Worm (Caenorhabditis elegans): ENCODE measurements around the gene unc-64.
"Not testable (repeated sequence)": the region's sequence is repeated elsewhere in the genome, so short reads cannot be mapped to it uniquely, and the experiment has no call there.

The unc-64 gene

ce11 chrIII:13296289-13296874 lies 19.3 kb downstream of the unc-64 start, which contains the start of gene npp-18 (continued):
- TF ChIP-seq cebp-1 (GFP tag; IDR thresholded peaks at IDR 0.05), result peak; percentile 55; the same call in 1 of the 2 replicates
- TF ChIP-seq cebp-1 (tag; optimal IDR thresholded peaks at IDR 0.05), result not testable (repeated sequence)
- TF ChIP-seq D2030.7 (GFP tag; IDR thresholded peaks at IDR 0.05), result peak; percentile 44
- TF ChIP-seq ceh-100 (GFP tag; IDR thresholded peaks at IDR 0.05), result peak; percentile 78
- peak; percentile 70 for TF ChIP-seq ekl-4 (GFP tag; IDR thresholded peaks at IDR 0.05)

ce11 chrIII:13298722-13299431 lies 21.8 kb downstream of the unc-64 start, which contains the start of gene pgm-2:
TSS of gene pgm-2 (plus strand) at chrIII:13299378.
- TF ChIP-seq mes-4 (tag; optimal IDR thresholded peaks at IDR 0.05) (no peak), snpc-1.3 (tag; optimal IDR thresholded peaks at IDR 0.05; ENCODE audit: insufficient read depth) (peak; percentile 7), tlf-1 (GFP tag; optimal IDR thresholded peaks at IDR 0.05) (peak; percentile 37), repo-1 (tag; optimal IDR thresholded peaks at IDR 0.05) (peak; percentile 58), ama-1 (optimal IDR thresholded peaks at IDR 0.05) (no peak), ama-1 (GFP tag; optimal IDR thresholded peaks at IDR 0.05) (no peak), snpc-3.4 (tag; optimal IDR thresholded peaks at IDR 0.05) (no peak), cebp-1 (GFP tag; IDR thresholded peaks at IDR 0.05) (no peak), cebp-1 (tag; optimal IDR thresholded peaks at IDR 0.05) (peak; percentile 5), dpff-1 (tag; optimal IDR thresholded peaks at IDR 0.05) (peak; percentile 39), hlh-26 (GFP tag; conservative IDR thresholded peaks at IDR 0.05) (no peak), nfya-2 (GFP tag; IDR thresholded peaks at IDR 0.05) (0 out of 2 replicates have a peak, but pooled peaks have one; percentile 15), nhr-80 (tag; optimal IDR thresholded peaks at IDR 0.05) (peak; percentile 45), him-1 (tag; optimal IDR thresholded peaks at IDR 0.05) (no peak), F10E7.11 (tag; optimal IDR thresholded peaks at IDR 0.05) (no peak), nfyb-1 (GFP tag; IDR thresholded peaks at IDR 0.05) (0 out of 2 replicates have a peak, but pooled peaks have one; percentile 6), B0336.3 (GFP tag; IDR thresholded peaks at IDR 0.05) (no peak), madf-6 (GFP tag; IDR thresholded peaks at IDR 0.05) (no peak)

- peak; percentile 69 for TF ChIP-seq zfh-2 (GFP tag; conservative IDR thresholded peaks at IDR 0.05)
- TF ChIP-seq nhr-179 (tag; optimal IDR thresholded peaks at IDR 0.05), result no peak
- TF ChIP-seq K11D2.4 (GFP tag; IDR thresholded peaks at IDR 0.05), result no peak
- TF ChIP-seq atf-7 (tag; optimal IDR thresholded peaks at IDR 0.05), result no peak
These were observed 24.9 kb downstream of the unc-64 start for ce11 chrIII:13301983-13302382.

- peak; percentile 12; the same call in 1 of the 2 replicates for TF ChIP-seq madf-6 (GFP tag; IDR thresholded peaks at IDR 0.05)
- TF ChIP-seq snpc-4 (GFP tag; optimal IDR thresholded peaks at IDR 0.05), result no peak
- no peak for TF ChIP-seq snpc-4 (tag; optimal IDR thresholded peaks at IDR 0.05)
- TF ChIP-seq tlf-1 (GFP tag; optimal IDR thresholded peaks at IDR 0.05), result peak; percentile 49
- 0 out of 2 replicates have a peak, but pooled peaks have one; percentile 43 for TF ChIP-seq D2030.7 (GFP tag; IDR thresholded peaks at IDR 0.05)
- no peak for TF ChIP-seq ama-1 (optimal IDR thresholded peaks at IDR 0.05)
- TF ChIP-seq ama-1 (GFP tag; optimal IDR thresholded peaks at IDR 0.05), result peak in 1 of 2 experiments; percentile 51
- TF ChIP-seq hmg-1.2 (GFP tag; IDR thresholded peaks at IDR 0.05), result 0 out of 2 replicates have a peak, but pooled peaks have one; percentile 4
- TF ChIP-seq Y53G8AR.9 (GFP tag; conservative IDR thresholded peaks at IDR 0.05), result peak; percentile 67
- TF ChIP-seq dpl-1 (GFP tag; optimal IDR thresholded peaks at IDR 0.05), result no peak
- TF ChIP-seq pha-4 (tag; optimal IDR thresholded peaks at IDR 0.05), result no peak
- no peak for TF ChIP-seq madf-8 (GFP tag; conservative IDR thresholded peaks at IDR 0.05)
- peak; percentile 14 for TF ChIP-seq him-1 (tag; optimal IDR thresholded peaks at IDR 0.05)
- TF ChIP-seq cebp-1 (GFP tag; IDR thresholded peaks at IDR 0.05), result no peak
- peak; percentile 6 for TF ChIP-seq cebp-1 (tag; optimal IDR thresholded peaks at IDR 0.05)
- TF ChIP-seq efl-1 (GFP tag; optimal IDR thresholded peaks at IDR 0.05), result peak; percentile 7
- TF ChIP-seq ztf-25 (GFP tag; IDR thresholded peaks at IDR 0.05), result 0 out of 2 replicates have a peak, but pooled peaks have one; percentile 23
- no peak for TF ChIP-seq ztf-28 (GFP tag; IDR thresholded peaks at IDR 0.05)
- TF ChIP-seq Y67H2A.10 (GFP tag; conservative IDR thresholded peaks at IDR 0.05), result no peak
- peak; percentile 75; the same call in 1 of the 2 replicates for TF ChIP-seq Y79H2A.3 (GFP tag; conservative IDR thresholded peaks at IDR 0.05)
- peak; percentile 2 for TF ChIP-seq lsl-1 (GFP tag; optimal IDR thresholded peaks at IDR 0.05)
- TF ChIP-seq snpc-1.3 (tag; optimal IDR thresholded peaks at IDR 0.05; ENCODE audit: insufficient read depth), result peak; percentile 48
- TF ChIP-seq lin-54 (GFP tag; optimal IDR thresholded peaks at IDR 0.05), result peak; percentile 10
- TF ChIP-seq attf-6 (GFP tag; IDR thresholded peaks at IDR 0.05), result peak; percentile 53
- TF ChIP-seq Y95B8A.8 (GFP tag; IDR thresholded peaks at IDR 0.05), result 0 out of 2 replicates have a peak, but pooled peaks have one; percentile 59
These were observed 25.5 kb downstream of the unc-64 start for ce11 chrIII:13302578-13302977.
